Fruit fly (Drosophila melanogaster) whole organism, embryonic: ENCODE results near the gene upd1.

Experiments used
- ATbp ChIP-seq: fragments of 200-800 bp; sonication (Bioruptor generic); optimal IDR thresholded peaks from 2 replicates; lab custom pipeline; 2017; ENCODE audit warnings: missing biosample characterization, mild to moderate bottlenecking, missing genetic modification characterization, missing genetic modification reagents
- CG10654 ChIP-seq: fragments of 200-800 bp; sonication (Bioruptor generic); optimal IDR thresholded peaks from 2 replicates; lab custom pipeline; 2016; ENCODE audit warnings: missing biosample characterization, missing genetic modification characterization
- CG11504 ChIP-seq: fragments of 200-800 bp; sonication (Bioruptor generic); optimal IDR thresholded peaks from 3 replicates; lab custom pipeline; 2019; ENCODE audit warnings: missing biosample characterization, mild to moderate bottlenecking, missing genetic modification characterization, moderate library complexity
- CG11560 ChIP-seq: fragments of 200-800 bp; sonication (Bioruptor generic); IDR thresholded peaks from 3 replicates; pipeline ENCODE4 v1.3.6; 2022; ENCODE audit warnings: missing biosample characterization, missing genetic modification characterization
- CG12219 ChIP-seq: fragments of 200-800 bp; sonication (Bioruptor generic); optimal IDR thresholded peaks from 3 replicates; lab custom pipeline; 2018; ENCODE audit warnings: missing biosample characterization, mild to moderate bottlenecking, missing genetic modification characterization
- CG16779 ChIP-seq: fragments of 200-800 bp; sonication (Bioruptor generic); IDR thresholded peaks from 2 replicates; pipeline ENCODE4 v1.3.6; 2022; ENCODE audit warnings: missing biosample characterization, missing genetic modification characterization
- CG18599 ChIP-seq: fragments of 200-800 bp; sonication (Bioruptor generic); optimal IDR thresholded peaks from 3 replicates; lab custom pipeline; 2017; ENCODE audit warnings: missing biosample characterization, missing genetic modification characterization, mild to moderate bottlenecking, moderate library complexity, missing genetic modification reagents
- CG2889 ChIP-seq: fragments of 200-800 bp; sonication (Bioruptor generic); IDR thresholded peaks from 3 replicates; pipeline ENCODE4 v1.3.6; 2022; ENCODE audit warnings: missing biosample characterization, missing genetic modification characterization
- CG3407 ChIP-seq: fragments of 200-800 bp; sonication (Bioruptor generic); optimal IDR thresholded peaks from 2 replicates; lab custom pipeline; 2018; ENCODE audit warnings: missing biosample characterization, mild to moderate bottlenecking, missing genetic modification characterization
- CG3995 ChIP-seq: fragments of 200-800 bp; sonication (Bioruptor generic); optimal IDR thresholded peaks from 3 replicates; lab custom pipeline; 2016; ENCODE audit warnings: missing biosample characterization, missing genetic modification characterization
- CG4360 ChIP-seq: fragments of 200-800 bp; sonication (Bioruptor generic); IDR thresholded peaks from 2 replicates; pipeline ENCODE4 v1.3.6; 2022; ENCODE audit warnings: missing biosample characterization, missing genetic modification characterization
- CG5245 ChIP-seq: fragments of 200-800 bp; sonication (Bioruptor generic); optimal IDR thresholded peaks from 3 replicates; lab custom pipeline; 2016; ENCODE audit warnings: missing biosample characterization, missing genetic modification characterization
- CG6765 ChIP-seq: fragments of 200-800 bp; sonication (Bioruptor generic); optimal IDR thresholded peaks from 3 replicates; lab custom pipeline; 2017; ENCODE audit warnings: missing biosample characterization, mild to moderate bottlenecking, missing genetic modification characterization
- CG7271 ChIP-seq: fragments of 200-800 bp; sonication (Bioruptor generic); optimal IDR thresholded peaks from 2 replicates; lab custom pipeline; 2018; ENCODE audit warnings: missing biosample characterization, mild to moderate bottlenecking, missing genetic modification characterization, moderate library complexity
- CG7928 ChIP-seq: fragments of 200-800 bp; sonication (Bioruptor generic); optimal IDR thresholded peaks from 2 replicates; lab custom pipeline; 2017; ENCODE audit warnings: missing biosample characterization, mild to moderate bottlenecking, missing genetic modification characterization
- CG7987 ChIP-seq: fragments of 200-800 bp; sonication (Bioruptor generic); optimal IDR thresholded peaks from 2 replicates; lab custom pipeline; 2018; ENCODE audit warnings: missing biosample characterization, mild to moderate bottlenecking, missing genetic modification characterization, moderate library complexity
- CG8089 ChIP-seq: fragments of 200-800 bp; sonication (Bioruptor generic); optimal IDR thresholded peaks from 3 replicates; lab custom pipeline; 2016; ENCODE audit warnings: missing biosample characterization, missing genetic modification characterization
- CG9437 ChIP-seq: fragments of 200-800 bp; sonication (Bioruptor generic); optimal IDR thresholded peaks from 2 replicates; lab custom pipeline; 2018; ENCODE audit warnings: missing biosample characterization, mild to moderate bottlenecking, missing genetic modification characterization
- Chrac-16 ChIP-seq: fragments of 200-800 bp; sonication (Bioruptor generic); optimal IDR thresholded peaks from 3 replicates; lab custom pipeline; 2016; ENCODE audit warnings: missing biosample characterization, missing genetic modification characterization
- D19A ChIP-seq: fragments of 200-800 bp; optimal IDR thresholded peaks from 3 replicates; lab custom pipeline; 2019; ENCODE audit warnings: missing biosample characterization, mild to moderate bottlenecking, missing genetic modification characterization, moderate library complexity
- Dek ChIP-seq: fragments of 200-800 bp; sonication (Bioruptor generic); optimal IDR thresholded peaks from 3 replicates; lab custom pipeline; 2019; ENCODE audit warnings: missing biosample characterization, mild to moderate bottlenecking, missing genetic modification characterization, moderate library complexity
- Eip74EF ChIP-seq, 2 experiments: fragments of 200-800 bp in 1 of 2; fragments of >200 bp in 1 of 2; sonication (Bioruptor generic) in 1 of 2; optimal IDR thresholded peaks; 2 replicates each; lab custom pipeline; 2017 to 2019; ENCODE audit warnings: missing biosample characterization in 2 of 2, missing genetic modification characterization in 2 of 2, mild to moderate bottlenecking in 1 of 2, moderate library complexity in 1 of 2
- Fer1 ChIP-seq: fragments of 200-800 bp; sonication (Bioruptor generic); optimal IDR thresholded peaks from 2 replicates; lab custom pipeline; 2017; ENCODE audit warnings: missing biosample characterization, mild to moderate bottlenecking, missing genetic modification characterization
- Gug ChIP-seq: fragments of 200-800 bp; sonication (Bioruptor generic); IDR thresholded peaks from 4 replicates; pipeline ENCODE4 v1.3.6; 2022; ENCODE audit warnings: missing biosample characterization, missing genetic modification characterization
- HHEX ChIP-seq: fragments of 200-800 bp; sonication (Bioruptor generic); optimal IDR thresholded peaks from 3 replicates; lab custom pipeline; 2017; ENCODE audit warnings: missing biosample characterization, mild to moderate bottlenecking, missing genetic modification characterization, missing genetic modification reagents
- HLH3B ChIP-seq: fragments of 200-800 bp; sonication (Bioruptor generic); IDR thresholded peaks from 2 replicates; pipeline ENCODE4 v1.3.6; 2022; ENCODE audit warnings: missing biosample characterization, missing genetic modification characterization
- Hand ChIP-seq: fragments of 200-800 bp; sonication (Bioruptor generic); optimal IDR thresholded peaks from 2 replicates; lab custom pipeline; 2017; ENCODE audit warnings: mild to moderate bottlenecking, missing biosample characterization, missing genetic modification reagents, missing genetic modification characterization
- Hey ChIP-seq: fragments of 200-800 bp; sonication (Bioruptor generic); optimal IDR thresholded peaks from 3 replicates; lab custom pipeline; 2018; ENCODE audit warnings: missing biosample characterization, mild to moderate bottlenecking, missing genetic modification characterization
- Hr78 ChIP-seq, 2 experiments: fragments of 200-800 bp in 1 of 2; fragments of >200 bp in 1 of 2; sonication (Bioruptor generic) in 1 of 2; optimal IDR thresholded peaks; 2 replicates each; lab custom pipeline; 2017 to 2019; ENCODE audit warnings: missing biosample characterization in 2 of 2, missing genetic modification characterization in 2 of 2, mild to moderate bottlenecking in 1 of 2, moderate library complexity in 1 of 2
- Lim3 ChIP-seq: fragments of 200-800 bp; sonication (Bioruptor generic); IDR thresholded peaks from 2 replicates; pipeline ENCODE4 v1.3.6; 2022; ENCODE audit warnings: missing biosample characterization, missing genetic modification characterization
- MESR4 ChIP-seq: fragments of 200-800 bp; sonication (Bioruptor generic); optimal IDR thresholded peaks from 2 replicates; lab custom pipeline; 2018; ENCODE audit warnings: missing biosample characterization, mild to moderate bottlenecking, missing genetic modification characterization, moderate library complexity
- Optix ChIP-seq: fragments of 200-800 bp; sonication (Bioruptor generic); IDR thresholded peaks from 3 replicates; pipeline ENCODE4 v1.3.6; 2022; ENCODE audit warnings: missing biosample characterization, missing genetic modification characterization
- Sox102F ChIP-seq: fragments of 200-800 bp; sonication (Bioruptor generic); optimal IDR thresholded peaks from 2 replicates; lab custom pipeline; 2018; ENCODE audit warnings: missing biosample characterization, mild to moderate bottlenecking, missing genetic modification characterization, moderate library complexity
- TFAM ChIP-seq: fragments of 200-800 bp; sonication (Bioruptor generic); optimal IDR thresholded peaks from 2 replicates; lab custom pipeline; 2017; ENCODE audit warnings: missing biosample characterization, missing genetic modification characterization, inconsistent platforms
- YL-1 ChIP-seq: fragments of 200-800 bp; sonication (Bioruptor generic); optimal IDR thresholded peaks from 3 replicates; lab custom pipeline; 2017; ENCODE audit warnings: missing biosample characterization, mild to moderate bottlenecking, missing genetic modification characterization
- bowl ChIP-seq: fragments of 200-800 bp; sonication (Bioruptor generic); IDR thresholded peaks from 2 replicates; pipeline ENCODE4 v1.3.6; 2022; ENCODE audit warnings: missing biosample characterization, missing genetic modification characterization
- br ChIP-seq: fragments of >200 bp; optimal IDR thresholded peaks from 2 replicates; lab custom pipeline; 2017
- dan ChIP-seq: fragments of 200-800 bp; sonication (Bioruptor generic); IDR thresholded peaks from 2 replicates; pipeline ENCODE4 v1.3.6; 2022; ENCODE audit warnings: missing biosample characterization, missing genetic modification characterization
- dm ChIP-seq: fragments of 200-800 bp; sonication (Bioruptor generic); optimal IDR thresholded peaks from 3 replicates; lab custom pipeline; 2016; ENCODE audit warnings: missing biosample characterization, missing genetic modification characterization
- eyg ChIP-seq: fragments of 200-800 bp; sonication (Bioruptor generic); optimal IDR thresholded peaks from 3 replicates; lab custom pipeline; 2016; ENCODE audit warnings: missing biosample characterization, missing genetic modification characterization
- ftz-f1 ChIP-seq: fragments of 200-800 bp; sonication (Bioruptor generic); optimal IDR thresholded peaks from 2 replicates; lab custom pipeline; 2016; ENCODE audit warnings: missing biosample characterization, missing genetic modification characterization
- gce ChIP-seq: fragments of 200-800 bp; sonication (Bioruptor generic); IDR thresholded peaks from 3 replicates; pipeline ENCODE4 v1.3.6; 2022; ENCODE audit warnings: missing biosample characterization, missing genetic modification characterization
- jing ChIP-seq: fragments of 200-800 bp; sonication (Bioruptor generic); optimal IDR thresholded peaks from 2 replicates; lab custom pipeline; 2018; ENCODE audit warnings: missing biosample characterization, mild to moderate bottlenecking, missing genetic modification characterization
- maf-S ChIP-seq: fragments of 200-800 bp; sonication (Bioruptor generic); optimal IDR thresholded peaks from 2 replicates; lab custom pipeline; 2016; ENCODE audit warnings: missing biosample characterization, missing genetic modification characterization
- oc ChIP-seq: fragments of 200-800 bp; sonication (Bioruptor generic); optimal IDR thresholded peaks from 2 replicates; lab custom pipeline; 2018; ENCODE audit warnings: missing biosample characterization, mild to moderate bottlenecking, missing genetic modification characterization, moderate library complexity
- peb ChIP-seq: fragments of 200-800 bp; sonication (Bioruptor generic); IDR thresholded peaks from 2 replicates; pipeline ENCODE4 v1.3.6; 2022; ENCODE audit warnings: missing biosample characterization, missing genetic modification characterization
- psq ChIP-seq: fragments of 200-800 bp; sonication (Bioruptor generic); optimal IDR thresholded peaks from 2 replicates; lab custom pipeline; 2017; ENCODE audit warnings: missing biosample characterization, missing genetic modification characterization
- pzg ChIP-seq: fragments of 200-800 bp; sonication (Bioruptor generic); optimal IDR thresholded peaks from 3 replicates; lab custom pipeline; 2018; ENCODE audit warnings: missing biosample characterization, mild to moderate bottlenecking, missing genetic modification characterization, moderate library complexity
- seq ChIP-seq: fragments of 200-800 bp; sonication (Bioruptor generic); IDR thresholded peaks from 2 replicates; pipeline ENCODE4 v1.3.6; 2022; ENCODE audit warnings: missing biosample characterization, missing genetic modification characterization
- vvl ChIP-seq: fragments of 200-800 bp; sonication (Bioruptor generic); IDR thresholded peaks from 2 replicates; pipeline ENCODE4 v1.3.6; 2022; ENCODE audit warnings: missing biosample characterization, missing genetic modification characterization
- zfh2 ChIP-seq: fragments of 200-800 bp; sonication (Bioruptor generic); optimal IDR thresholded peaks from 2 replicates; lab custom pipeline; 2016; ENCODE audit warnings: missing biosample characterization, missing genetic modification characterization

Gene upd1

DNA sequence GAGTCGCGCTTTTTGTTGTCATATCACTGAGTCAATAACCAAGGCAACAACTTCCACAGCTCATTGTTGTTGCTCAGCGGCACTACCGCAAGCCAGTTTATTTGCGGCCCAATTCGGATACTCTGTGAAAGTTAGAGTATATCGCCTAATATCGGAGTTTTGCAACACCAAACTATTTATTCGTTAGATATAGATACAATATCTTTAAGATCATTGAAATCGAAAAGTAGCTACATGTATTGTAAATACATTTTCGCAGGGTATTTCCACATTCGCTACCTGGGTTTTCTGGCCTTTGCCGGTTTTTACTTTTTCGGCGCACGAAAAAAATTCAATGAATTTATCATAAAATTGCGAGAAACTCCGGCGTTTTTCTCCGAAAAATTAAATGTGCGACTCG lies 15.1 kb downstream of the upd1 start (continued):
- TF ChIP-seq CG18599, result peak; percentile 80
- no peak for TF ChIP-seq Hr78 (GFP tag; optimal IDR thresholded peaks at IDR 0.05; lab: Kevin White, UChicago)
- TF ChIP-seq CG16779 (GFP tag; lab: Robert Waterston, UW), result 0 out of 2 replicates have a peak, but pooled peaks have one; percentile 21
- no peak for TF ChIP-seq YL-1 (GFP tag; lab: Kevin White, UChicago)
- TF ChIP-seq Hand, result no peak
- TF ChIP-seq CG11504 (tag; lab: Kevin White, UChicago), result peak; percentile 83
- TF ChIP-seq ftz-f1, result no peak
- peak; percentile 77 for TF ChIP-seq Optix (GFP tag; lab: Robert Waterston, UW)
- no peak for TF ChIP-seq Fer1 (GFP tag; lab: Kevin White, UChicago)
- TF ChIP-seq maf-S, result peak; percentile 5
- TF ChIP-seq jing (GFP tag; lab: Kevin White, UChicago), result peak; percentile 54
- TF ChIP-seq CG11560, result 0 out of 3 replicates have a peak, but pooled peaks have one; percentile 35
- TF ChIP-seq HLH3B (GFP tag; lab: Robert Waterston, UW), result peak; percentile 66
- no peak for TF ChIP-seq CG8089 (GFP tag; lab: Kevin White, UChicago)
- TF ChIP-seq psq (GFP tag; lab: Kevin White, UChicago), result no peak
- TF ChIP-seq seq (GFP tag; lab: Robert Waterston, UW), result peak; percentile 83
- peak; percentile 72 for TF ChIP-seq CG12219
- TF ChIP-seq CG2889 (GFP tag; lab: Robert Waterston, UW), result peak; percentile 72; the same call in 2 of the 3 replicates
- TF ChIP-seq Dek, result peak; percentile 70
- peak; percentile 24 for TF ChIP-seq CG10654 (GFP tag; lab: Kevin White, UChicago)
- TF ChIP-seq CG3407 (GFP tag; lab: Kevin White, UChicago), result no peak
- no peak for TF ChIP-seq CG7271
- peak; percentile 39 for TF ChIP-seq CG9437 (GFP tag; lab: Kevin White, UChicago)
- no peak for TF ChIP-seq dan (GFP tag; lab: Robert Waterston, UW)
- TF ChIP-seq br (lab: Kevin White, UChicago), result no peak
- peak; percentile 20 for TF ChIP-seq CG7987 (GFP tag; lab: Kevin White, UChicago)
- no peak for TF ChIP-seq Lim3 (GFP tag; lab: Robert Waterston, UW)
- TF ChIP-seq zfh2 (GFP tag; lab: Kevin White, UChicago), result peak; percentile 59
- TF ChIP-seq TFAM, result no peak
- TF ChIP-seq dm (GFP tag; lab: Kevin White, UChicago), result peak; percentile 10
- TF ChIP-seq Hey, result peak; percentile 13
- TF ChIP-seq Eip74EF (GFP tag; optimal IDR thresholded peaks at IDR 0.05; lab: Kevin White, UChicago), result peak in 1 of 2 experiments; percentile 48
- TF ChIP-seq eyg (GFP tag; lab: Kevin White, UChicago), result peak; percentile 51
- TF ChIP-seq bowl (GFP tag; lab: Robert Waterston, UW), result 0 out of 2 replicates have a peak, but pooled peaks have one; percentile 54
- peak; percentile 69 for TF ChIP-seq Gug (GFP tag; lab: Robert Waterston, UW)
- peak; percentile 22 for TF ChIP-seq oc (tag; lab: Kevin White, UChicago)
- TF ChIP-seq CG5245 (GFP tag; lab: Kevin White, UChicago), result peak; percentile 33
- TF ChIP-seq CG3995 (GFP tag; lab: Kevin White, UChicago), result peak; percentile 0
- peak; percentile 47 for TF ChIP-seq ATbp
- TF ChIP-seq MESR4 (GFP tag; lab: Kevin White, UChicago), result no peak
- TF ChIP-seq Chrac-16, result peak; percentile 44
- peak; percentile 66 for TF ChIP-seq HHEX (GFP tag; lab: Kevin White, UChicago)
- TF ChIP-seq Sox102F (GFP tag; lab: Kevin White, UChicago), result peak; percentile 85
- 0 out of 2 replicates have a peak, but pooled peaks have one; percentile 43 for TF ChIP-seq peb
- peak; percentile 78; the same call in 1 of the 3 replicates for TF ChIP-seq gce
- TF ChIP-seq pzg (GFP tag; lab: Kevin White, UChicago), result no peak
- TF ChIP-seq CG7928 (GFP tag; lab: Kevin White, UChicago), result no peak
- peak; percentile 83 for TF ChIP-seq vvl
- no peak for TF ChIP-seq CG4360
- TF ChIP-seq CG6765, result peak; percentile 22
- peak; percentile 78 for TF ChIP-seq D19A (tag; lab: Kevin White, UChicago)
